Worm (Caenorhabditis elegans) whole organism, dauer: ENCODE data around the gene srx-23.

Source experiments
- unc-62 ChIP-seq: sonication (generic microtip); optimal IDR thresholded peaks from 2 replicates; lab custom pipeline; 2017; ENCODE audit warnings: missing biosample characterization, missing genetic modification reagents, missing genetic modification characterization

The srx-23 gene

ce11 chrV:719731-720130, 37.6 kb downstream of the srx-23 start, which contains the start of gene srbc-40:
TSS of gene srbc-40 (minus strand) at chrV:719831.
- no peak for TF ChIP-seq unc-62

- no peak for TF ChIP-seq unc-62
Observed at ce11 chrV:722889-723288, 40.8 kb downstream of the srx-23 start.

- no peak for TF ChIP-seq unc-62
Observed at ce11 chrV:723895-724352, 41.8 kb downstream of the srx-23 start, which contains the start of gene fbxb-72. TSS of gene fbxb-72 (minus strand) at chrV:723952.

- TF ChIP-seq unc-62, result no peak
Observed at ce11 chrV:724470-724890, 42.3 kb downstream of the srx-23 start.

- no peak for TF ChIP-seq unc-62
Observed at ce11 chrV:724946-725806, 43.0 kb downstream of the srx-23 start.

ce11 chrV:725807-726572, 43.9 kb downstream of the srx-23 start:
- no peak for TF ChIP-seq unc-62

- no peak for TF ChIP-seq unc-62
Observed at ce11 chrV:726573-727483, 44.7 kb downstream of the srx-23 start.

- TF ChIP-seq unc-62, result no peak
Observed at ce11 chrV:727484-728351, 45.6 kb downstream of the srx-23 start, which contains the start of the genes icl-1 and srh-2. TSS of gene icl-1 (minus strand) at chrV:728004. TSS of gene srh-2 (plus strand) at chrV:728301.

ce11 chrV:728822-729493, 46.8 kb downstream of the srx-23 start:
- no peak for TF ChIP-seq unc-62

ce11 chrV:730216-730615, 48.1 kb downstream of the srx-23 start:
- no peak for TF ChIP-seq unc-62

ce11 chrV:731330-731729, 49.2 kb downstream of the srx-23 start:
- no peak for TF ChIP-seq unc-62
